Fruit fly (Drosophila melanogaster) whole organism, wandering third instar larva: ENCODE measurements around the gene CG11151.

Source experiments
- Abd-B ChIP-seq: fragments of >200 bp; optimal IDR thresholded peaks from 2 replicates; lab custom pipeline; 2017; ENCODE audit warnings: missing biosample characterization, missing genetic modification characterization
- N ChIP-seq: fragments of >200 bp; optimal IDR thresholded peaks from 2 replicates; lab custom pipeline; 2018; ENCODE audit warnings: missing biosample characterization, missing external identifiers, missing genetic modification characterization
- psq ChIP-seq: fragments of 200-800 bp; sonication (Bioruptor generic); optimal IDR thresholded peaks from 3 replicates; lab custom pipeline; 2017; ENCODE audit warnings: missing biosample characterization, mild to moderate bottlenecking, missing genetic modification characterization, moderate library complexity
- rgr ChIP-seq: fragments of 200-800 bp; sonication (Bioruptor generic); optimal IDR thresholded peaks from 3 replicates; lab custom pipeline; 2016; ENCODE audit warnings: missing biosample characterization, mild to moderate bottlenecking, missing genetic modification characterization

DNA sequence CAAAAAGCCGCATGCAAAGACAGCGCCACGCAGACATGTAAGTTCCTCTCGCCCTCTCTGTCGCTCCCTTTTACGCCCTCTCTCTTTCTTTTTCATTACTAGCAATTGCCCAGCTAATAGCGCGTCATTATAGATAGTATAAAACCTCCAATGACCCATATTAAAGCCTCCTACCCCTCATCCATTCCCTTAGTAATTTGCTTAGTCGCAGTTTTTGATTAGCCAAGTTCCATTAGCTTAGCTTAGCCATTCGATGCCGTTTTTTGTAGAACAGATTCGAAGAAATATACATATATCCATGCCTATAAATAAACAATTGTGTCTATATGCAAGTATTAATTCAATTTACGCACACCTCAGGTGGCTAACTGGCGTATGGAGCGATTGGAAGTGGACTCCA, 31.2 kb downstream of the CG11151 start:
- TF ChIP-seq N (GFP tag; lab: Kevin White, UChicago) (no peak), rgr (GFP tag; lab: Kevin White, UChicago) (no peak), Abd-B (GFP tag; lab: Kevin White, UChicago) (no peak), psq (GFP tag; lab: Kevin White, UChicago) (no peak)
